Fruit fly (Drosophila melanogaster) whole organism, embryonic: ENCODE measurements around the gene CG5214.

ENCODE experiments used
- Abd-B ChIP-seq: fragments of 200-800 bp; sonication (Bioruptor generic); optimal IDR thresholded peaks from 2 replicates; lab custom pipeline; 2018; ENCODE audit warnings: missing biosample characterization, mild to moderate bottlenecking, missing genetic modification characterization, moderate library complexity
- BtbVII ChIP-seq: fragments of 200-800 bp; sonication (Bioruptor generic); optimal IDR thresholded peaks from 3 replicates; lab custom pipeline; 2017; ENCODE audit warnings: missing biosample characterization, mild to moderate bottlenecking, missing genetic modification characterization
- Bteb2 ChIP-seq: fragments of 200-800 bp; sonication (Bioruptor generic); optimal IDR thresholded peaks from 2 replicates; lab custom pipeline; 2016; ENCODE audit warnings: missing biosample characterization, missing genetic modification characterization
- CG11695 ChIP-seq: fragments of 200-800 bp; sonication (Bioruptor generic); IDR thresholded peaks from 3 replicates; pipeline ENCODE4 v1.3.6; 2022; ENCODE audit warnings: missing biosample characterization, missing genetic modification characterization
- CG15073 ChIP-seq: fragments of 200-800 bp; sonication (Bioruptor generic); optimal IDR thresholded peaks from 2 replicates; lab custom pipeline; 2016; ENCODE audit warnings: missing biosample characterization, missing genetic modification characterization
- CG1602 ChIP-seq: fragments of 200-800 bp; sonication (Bioruptor generic); optimal IDR thresholded peaks from 3 replicates; lab custom pipeline; 2016; ENCODE audit warnings: missing biosample characterization, missing genetic modification characterization
- CG17361 ChIP-seq: fragments of 200-800 bp; sonication (Bioruptor generic); IDR thresholded peaks from 3 replicates; pipeline ENCODE4 v1.3.6; 2022; ENCODE audit warnings: missing biosample characterization, missing genetic modification characterization
- CG17568 ChIP-seq: fragments of 200-800 bp; sonication (Bioruptor generic); optimal IDR thresholded peaks from 2 replicates; lab custom pipeline; 2018; ENCODE audit warnings: missing biosample characterization, mild to moderate bottlenecking, missing genetic modification characterization, moderate library complexity
- CG1832 ChIP-seq: fragments of 200-800 bp; sonication (Bioruptor generic); optimal IDR thresholded peaks from 2 replicates; lab custom pipeline; 2017; ENCODE audit warnings: missing biosample characterization, mild to moderate bottlenecking, missing genetic modification characterization, inconsistent platforms
- CG18764 ChIP-seq: fragments of 200-800 bp; sonication (Bioruptor generic); optimal IDR thresholded peaks from 3 replicates; lab custom pipeline; 2016; ENCODE audit warnings: missing biosample characterization, missing genetic modification characterization
- CG2129 ChIP-seq: fragments of 200-800 bp; sonication (Bioruptor generic); IDR thresholded peaks from 2 replicates; pipeline ENCODE4 v1.3.6; 2022; ENCODE audit warnings: missing biosample characterization, missing genetic modification characterization; ENCODE audit not compliant: partially characterized antibody
- CG31441 ChIP-seq: fragments of 200-800 bp; sonication (Bioruptor generic); IDR thresholded peaks from 2 replicates; pipeline ENCODE4 v1.3.6; 2022; ENCODE audit warnings: missing biosample characterization, missing genetic modification characterization
- CG33557 ChIP-seq: fragments of 200-800 bp; sonication (Bioruptor generic); optimal IDR thresholded peaks from 2 replicates; lab custom pipeline; 2019; ENCODE audit warnings: missing biosample characterization, mild to moderate bottlenecking, missing genetic modification characterization, moderate library complexity
- CG42726 ChIP-seq: fragments of 200-800 bp; sonication (Bioruptor generic); IDR thresholded peaks from 2 replicates; pipeline ENCODE4 v1.3.6; 2022; ENCODE audit warnings: missing biosample characterization, missing genetic modification characterization; ENCODE audit not compliant: partially characterized antibody
- CG4282 ChIP-seq: fragments of 200-800 bp; sonication (Bioruptor generic); optimal IDR thresholded peaks from 2 replicates; lab custom pipeline; 2016; ENCODE audit warnings: missing biosample characterization, missing genetic modification characterization
- CG6813 ChIP-seq: fragments of 200-800 bp; sonication (Bioruptor generic); optimal IDR thresholded peaks from 2 replicates; lab custom pipeline; 2017; ENCODE audit warnings: missing biosample characterization, missing genetic modification characterization, mild to moderate bottlenecking, moderate library complexity, missing genetic modification reagents
- CG7372 ChIP-seq: fragments of 200-800 bp; sonication (Bioruptor generic); IDR thresholded peaks from 2 replicates; pipeline ENCODE4 v1.3.6; 2022; ENCODE audit warnings: missing biosample characterization, missing genetic modification characterization
- CG7786 ChIP-seq: fragments of 200-800 bp; sonication (Bioruptor generic); optimal IDR thresholded peaks from 2 replicates; lab custom pipeline; 2016; ENCODE audit warnings: missing biosample characterization, missing genetic modification characterization
- CG8478 ChIP-seq: fragments of >200 bp; optimal IDR thresholded peaks from 2 replicates; lab custom pipeline; 2018
- CrebB ChIP-seq: fragments of 200-800 bp; sonication (Bioruptor generic); optimal IDR thresholded peaks from 3 replicates; lab custom pipeline; 2018; ENCODE audit warnings: missing biosample characterization, mild to moderate bottlenecking, missing genetic modification characterization
- Doc3 ChIP-seq: fragments of 200-800 bp; sonication (Bioruptor generic); IDR thresholded peaks from 3 replicates; pipeline ENCODE4 v1.3.6; 2022; ENCODE audit warnings: missing biosample characterization, missing genetic modification characterization; ENCODE audit not compliant: partially characterized antibody
- E2f1 ChIP-seq: fragments of 200-800 bp; sonication (Bioruptor generic); IDR thresholded peaks from 2 replicates; pipeline ENCODE4 v1.3.6; 2022; ENCODE audit warnings: missing biosample characterization, missing genetic modification characterization
- H15 ChIP-seq: fragments of 200-800 bp; sonication (Bioruptor generic); IDR thresholded peaks from 3 replicates; pipeline ENCODE4 v1.3.6; 2022; ENCODE audit warnings: missing biosample characterization, missing genetic modification characterization
- Kr ChIP-seq: fragments of 200-800 bp; sonication (Bioruptor generic); optimal IDR thresholded peaks from 2 replicates; lab custom pipeline; 2017; ENCODE audit warnings: missing biosample characterization, mild to moderate bottlenecking, missing genetic modification characterization
- Optix ChIP-seq: fragments of 200-800 bp; sonication (Bioruptor generic); IDR thresholded peaks from 3 replicates; pipeline ENCODE4 v1.3.6; 2022; ENCODE audit warnings: missing biosample characterization, missing genetic modification characterization
- TFAM ChIP-seq: fragments of 200-800 bp; sonication (Bioruptor generic); optimal IDR thresholded peaks from 2 replicates; lab custom pipeline; 2017; ENCODE audit warnings: missing biosample characterization, missing genetic modification characterization, inconsistent platforms
- Taf1 ChIP-seq: fragments of 200-800 bp; sonication (Bioruptor generic); IDR thresholded peaks from 2 replicates; pipeline ENCODE4 v1.3.6; 2022; ENCODE audit warnings: missing biosample characterization, missing genetic modification characterization
- Usf ChIP-seq: fragments of 200-800 bp; sonication (Bioruptor generic); optimal IDR thresholded peaks from 2 replicates; lab custom pipeline; 2017; ENCODE audit warnings: missing genotype, missing biosample characterization, missing genetic modification characterization
- YL-1 ChIP-seq: fragments of 200-800 bp; sonication (Bioruptor generic); optimal IDR thresholded peaks from 3 replicates; lab custom pipeline; 2017; ENCODE audit warnings: missing biosample characterization, mild to moderate bottlenecking, missing genetic modification characterization
- amos ChIP-seq: fragments of 200-800 bp; sonication (Bioruptor generic); IDR thresholded peaks from 2 replicates; pipeline ENCODE4 v1.3.6; 2022; ENCODE audit warnings: missing biosample characterization, missing genetic modification characterization; ENCODE audit not compliant: partially characterized antibody
- az2 ChIP-seq: fragments of 200-800 bp; sonication (Bioruptor generic); optimal IDR thresholded peaks from 3 replicates; lab custom pipeline; 2016; ENCODE audit warnings: missing biosample characterization, missing genetic modification characterization
- bcd ChIP-seq: fragments of 200-800 bp; sonication (Bioruptor generic); optimal IDR thresholded peaks from 2 replicates; lab custom pipeline; 2017; ENCODE audit warnings: missing biosample characterization, mild to moderate bottlenecking, missing genetic modification characterization
- exex ChIP-seq: fragments of 200-800 bp; sonication (Bioruptor generic); optimal IDR thresholded peaks from 4 replicates; lab custom pipeline; 2018; ENCODE audit warnings: missing biosample characterization, mild to moderate bottlenecking, missing genetic modification characterization, moderate library complexity
- gro ChIP-seq: fragments of 200-800 bp; sonication (Bioruptor generic); optimal IDR thresholded peaks from 2 replicates; lab custom pipeline; 2016; ENCODE audit warnings: missing biosample characterization, missing genetic modification characterization
- gsb ChIP-seq: fragments of 200-800 bp; sonication (Bioruptor generic); IDR thresholded peaks from 2 replicates; pipeline ENCODE4 v1.3.6; 2022; ENCODE audit warnings: missing biosample characterization, missing genetic modification characterization
- kay ChIP-seq: fragments of 200-800 bp; sonication (Bioruptor generic); optimal IDR thresholded peaks from 2 replicates; lab custom pipeline; 2016; ENCODE audit warnings: missing biosample characterization, missing genetic modification characterization
- lab ChIP-seq: fragments of 200-800 bp; sonication (Bioruptor generic); optimal IDR thresholded peaks from 3 replicates; lab custom pipeline; 2017; ENCODE audit warnings: missing biosample characterization, missing genetic modification characterization, mild to moderate bottlenecking, moderate library complexity, missing genetic modification reagents
- lov ChIP-seq, 2 experiments: fragments of 200-800 bp in 1 of 2; fragments of >200 bp in 1 of 2; sonication (Bioruptor generic) in 1 of 2; IDR thresholded peaks in 1 of 2; optimal IDR thresholded peaks in 1 of 2; 2 replicates in 1 of 2; 3 replicates in 1 of 2; pipeline versions ENCODE4 v1.3.6 to Lab custom; 2017 to 2022; ENCODE audit warnings: missing biosample characterization in 1 of 2, missing genetic modification characterization in 1 of 2
- otp ChIP-seq: fragments of 200-800 bp; sonication (Bioruptor generic); IDR thresholded peaks from 3 replicates; pipeline ENCODE4, ENCODE4 v1.3.6; 2022; ENCODE audit warnings: missing biosample characterization, missing genetic modification characterization
- p53 ChIP-seq: fragments of 200-800 bp; sonication (Bioruptor generic); optimal IDR thresholded peaks from 2 replicates; lab custom pipeline; 2016; ENCODE audit warnings: missing biosample characterization, missing genetic modification characterization
- peb ChIP-seq: fragments of 200-800 bp; sonication (Bioruptor generic); IDR thresholded peaks from 2 replicates; pipeline ENCODE4 v1.3.6; 2022; ENCODE audit warnings: missing biosample characterization, missing genetic modification characterization
- pnt ChIP-seq: fragments of 200-800 bp; sonication (Bioruptor generic); optimal IDR thresholded peaks from 3 replicates; lab custom pipeline; 2016; ENCODE audit warnings: missing biosample characterization, missing genetic modification characterization
- row ChIP-seq: fragments of 200-800 bp; sonication (Bioruptor generic); IDR thresholded peaks from 3 replicates; pipeline ENCODE4 v1.3.6; 2022; ENCODE audit warnings: missing biosample characterization, missing genetic modification characterization
- scrt ChIP-seq: fragments of 200-800 bp; sonication (Bioruptor generic); optimal IDR thresholded peaks from 2 replicates; lab custom pipeline; 2018; ENCODE audit warnings: missing biosample characterization, mild to moderate bottlenecking, missing genetic modification characterization, moderate library complexity
- tio ChIP-seq: fragments of 200-800 bp; sonication (Bioruptor generic); optimal IDR thresholded peaks from 2 replicates; lab custom pipeline; 2017; ENCODE audit warnings: missing biosample characterization, missing genetic modification characterization, inconsistent platforms
- tna ChIP-seq: fragments of 200-800 bp; sonication (Bioruptor generic); IDR thresholded peaks from 2 replicates; pipeline ENCODE4 v1.3.6; 2022; ENCODE audit warnings: missing biosample characterization, missing genetic modification characterization; ENCODE audit not compliant: partially characterized antibody
- unpg ChIP-seq: fragments of 200-800 bp; sonication (Bioruptor generic); optimal IDR thresholded peaks from 3 replicates; lab custom pipeline; 2018; ENCODE audit warnings: missing biosample characterization, mild to moderate bottlenecking, missing genetic modification characterization, moderate library complexity
- vnd ChIP-seq: fragments of 200-800 bp; sonication (Bioruptor generic); IDR thresholded peaks from 3 replicates; pipeline ENCODE4 v1.3.6; 2022; ENCODE audit warnings: missing biosample characterization, missing genetic modification characterization; ENCODE audit not compliant: partially characterized antibody
- zfh2 ChIP-seq: fragments of 200-800 bp; sonication (Bioruptor generic); optimal IDR thresholded peaks from 2 replicates; lab custom pipeline; 2016; ENCODE audit warnings: missing biosample characterization, missing genetic modification characterization

Gene CG5214

dm6 chr3R:11196648-11197388 lies 47.3 kb upstream of the CG5214 start (continued):
- peak; percentile 87 for TF ChIP-seq kay (GFP tag; lab: Kevin White, UChicago)
- peak; percentile 91 for TF ChIP-seq CG17568 (GFP tag; lab: Kevin White, UChicago)
- no peak for TF ChIP-seq CG2129
- peak; percentile 90 for TF ChIP-seq CG33557 (GFP tag; lab: Kevin White, UChicago)
- TF ChIP-seq lab: peak; percentile 99
- TF ChIP-seq vnd: no peak
- TF ChIP-seq unpg (GFP tag; lab: Kevin White, UChicago): peak; percentile 98
- peak; percentile 94 for TF ChIP-seq zfh2
- peak; percentile 99 for TF ChIP-seq CG11695 (GFP tag; lab: Robert Waterston, UW)
- TF ChIP-seq row (GFP tag; lab: Robert Waterston, UW): peak; percentile 99
- TF ChIP-seq Abd-B (GFP tag; lab: Kevin White, UChicago): peak; percentile 100
- TF ChIP-seq az2 (GFP tag; lab: Kevin White, UChicago): peak; percentile 96
- TF ChIP-seq lov (optimal IDR thresholded peaks at IDR 0.05; lab: Kevin White, UChicago): no peak
- peak; percentile 88; the same call in 2 of the 3 replicates for TF ChIP-seq lov (GFP tag; IDR thresholded peaks at IDR 0.05; lab: Robert Waterston, UW)
- peak; percentile 41 for TF ChIP-seq gro (GFP tag; lab: Kevin White, UChicago)
- no peak for TF ChIP-seq CG42726 (GFP tag; lab: Robert Waterston, UW)
- peak; percentile 97 for TF ChIP-seq H15
- no peak for TF ChIP-seq tna (GFP tag; lab: Robert Waterston, UW)
- TF ChIP-seq CG7372 (GFP tag; lab: Robert Waterston, UW): peak; percentile 99
- TF ChIP-seq Taf1 (GFP tag; lab: Robert Waterston, UW): peak; percentile 94
- peak; percentile 81 for TF ChIP-seq pnt (GFP tag; lab: Kevin White, UChicago)
- TF ChIP-seq CG1832: no peak
- TF ChIP-seq Usf: peak; percentile 98
- no peak for TF ChIP-seq Doc3
- peak; percentile 81 for TF ChIP-seq Bteb2
- TF ChIP-seq Optix (GFP tag; lab: Robert Waterston, UW): no peak; the same call in 2 of the 3 replicates
- TF ChIP-seq CG8478 (lab: Kevin White, UChicago): no peak
- TF ChIP-seq p53 (GFP tag; lab: Kevin White, UChicago): peak; percentile 29
- peak; percentile 100 for TF ChIP-seq bcd
- peak; percentile 97 for TF ChIP-seq CG6813
- peak; percentile 95 for TF ChIP-seq CG18764
- no peak for TF ChIP-seq Kr (GFP tag; lab: Kevin White, UChicago)
- peak; percentile 94 for TF ChIP-seq exex (tag; lab: Kevin White, UChicago)
- peak; percentile 86 for TF ChIP-seq CG7786 (GFP tag; lab: Kevin White, UChicago)
- TF ChIP-seq BtbVII (GFP tag; lab: Kevin White, UChicago): peak; percentile 98
- TF ChIP-seq otp (GFP tag; lab: Robert Waterston, UW): peak; percentile 90
- TF ChIP-seq peb (GFP tag; lab: Robert Waterston, UW): peak; percentile 97
- TF ChIP-seq TFAM (GFP tag; lab: Kevin White, UChicago): peak; percentile 69
- peak; percentile 70 for TF ChIP-seq CG15073 (GFP tag; lab: Kevin White, UChicago)
- no peak; the same call in 1 of the 2 replicates for TF ChIP-seq amos (GFP tag; lab: Robert Waterston, UW)
- peak; percentile 99 for TF ChIP-seq scrt (GFP tag; lab: Kevin White, UChicago)
- TF ChIP-seq tio (GFP tag; lab: Kevin White, UChicago): peak; percentile 96
- peak; percentile 95 for TF ChIP-seq CrebB (tag; lab: Kevin White, UChicago)
- TF ChIP-seq CG1602 (GFP tag; lab: Kevin White, UChicago): peak; percentile 97
- TF ChIP-seq CG17361 (GFP tag; lab: Robert Waterston, UW): peak; percentile 100
- peak; percentile 90 for TF ChIP-seq YL-1 (GFP tag; lab: Kevin White, UChicago)
- no peak for TF ChIP-seq CG4282 (GFP tag; lab: Kevin White, UChicago)
- TF ChIP-seq gsb: peak; percentile 96
- peak; percentile 98 for TF ChIP-seq E2f1 (GFP tag; lab: Robert Waterston, UW)
- TF ChIP-seq CG31441 (GFP tag; lab: Robert Waterston, UW): peak; percentile 100
